Fruit fly (Drosophila melanogaster) whole organism, embryonic: ENCODE measurements around the gene Tlk.
A peak's percentile ranks its signal among the peaks of the same experiment; 100 is the strongest.

Source experiments
- ATbp ChIP-seq: fragments of 200-800 bp; sonication (Bioruptor generic); optimal IDR thresholded peaks from 2 replicates; lab custom pipeline; 2017; ENCODE audit warnings: missing biosample characterization, mild to moderate bottlenecking, missing genetic modification characterization, missing genetic modification reagents
- Adf1 ChIP-seq: fragments of 200-800 bp; sonication (Bioruptor generic); IDR thresholded peaks from 2 replicates; pipeline ENCODE4 v1.3.6; 2022; ENCODE audit warnings: missing biosample characterization, missing genetic modification characterization
- Aef1 ChIP-seq: fragments of 200-800 bp; sonication (Bioruptor generic); IDR thresholded peaks from 3 replicates; pipeline ENCODE4 v1.3.6; 2022; ENCODE audit warnings: missing biosample characterization, missing genetic modification characterization
- CG11247 ChIP-seq: fragments of 200-800 bp; sonication (Bioruptor generic); IDR thresholded peaks from 2 replicates; pipeline ENCODE4 v1.3.6; 2022; ENCODE audit warnings: missing biosample characterization, missing genetic modification characterization
- CG12071 ChIP-seq: fragments of 200-800 bp; sonication (Bioruptor generic); optimal IDR thresholded peaks from 3 replicates; lab custom pipeline; 2018; ENCODE audit warnings: missing biosample characterization, mild to moderate bottlenecking, missing genetic modification characterization
- CG12942 ChIP-seq: fragments of 200-800 bp; sonication (Bioruptor generic); optimal IDR thresholded peaks from 3 replicates; lab custom pipeline; 2016; ENCODE audit warnings: missing biosample characterization, missing genetic modification characterization
- CG13296 ChIP-seq: fragments of 200-800 bp; sonication (Bioruptor generic); optimal IDR thresholded peaks from 3 replicates; lab custom pipeline; 2018; ENCODE audit warnings: missing biosample characterization, mild to moderate bottlenecking, missing genetic modification characterization
- CG14667 ChIP-seq: fragments of 200-800 bp; sonication (Bioruptor generic); IDR thresholded peaks from 2 replicates; pipeline ENCODE4 v1.3.6; 2022; ENCODE audit warnings: missing biosample characterization, missing genetic modification characterization
- CG15073 ChIP-seq: fragments of 200-800 bp; sonication (Bioruptor generic); optimal IDR thresholded peaks from 2 replicates; lab custom pipeline; 2016; ENCODE audit warnings: missing biosample characterization, missing genetic modification characterization
- CG15696 ChIP-seq: fragments of 200-800 bp; sonication (Bioruptor generic); optimal IDR thresholded peaks from 2 replicates; lab custom pipeline; 2019; ENCODE audit warnings: missing biosample characterization, mild to moderate bottlenecking, missing genetic modification characterization, moderate library complexity
- CG17385 ChIP-seq: fragments of 200-800 bp; sonication (Bioruptor generic); optimal IDR thresholded peaks from 3 replicates; lab custom pipeline; 2018; ENCODE audit warnings: missing biosample characterization, mild to moderate bottlenecking, missing genetic modification characterization
- CG1792 ChIP-seq: fragments of 200-800 bp; sonication (Bioruptor generic); optimal IDR thresholded peaks from 2 replicates; lab custom pipeline; 2016; ENCODE audit warnings: missing biosample characterization, missing genetic modification characterization
- CG1832 ChIP-seq: fragments of 200-800 bp; sonication (Bioruptor generic); optimal IDR thresholded peaks from 2 replicates; lab custom pipeline; 2017; ENCODE audit warnings: missing biosample characterization, mild to moderate bottlenecking, missing genetic modification characterization, inconsistent platforms
- CG18599 ChIP-seq: fragments of 200-800 bp; sonication (Bioruptor generic); optimal IDR thresholded peaks from 3 replicates; lab custom pipeline; 2017; ENCODE audit warnings: missing biosample characterization, missing genetic modification characterization, mild to moderate bottlenecking, moderate library complexity, missing genetic modification reagents
- CG31441 ChIP-seq: fragments of 200-800 bp; sonication (Bioruptor generic); IDR thresholded peaks from 2 replicates; pipeline ENCODE4 v1.3.6; 2022; ENCODE audit warnings: missing biosample characterization, missing genetic modification characterization
- CG32532 ChIP-seq: fragments of 200-800 bp; sonication (Bioruptor generic); IDR thresholded peaks from 2 replicates; pipeline ENCODE4 v1.3.6; 2022; ENCODE audit warnings: missing biosample characterization, missing genetic modification characterization
- CG3281 ChIP-seq: fragments of 200-800 bp; sonication (Bioruptor generic); optimal IDR thresholded peaks from 3 replicates; lab custom pipeline; 2017; ENCODE audit warnings: missing biosample characterization, mild to moderate bottlenecking, missing genetic modification characterization
- CG7357 ChIP-seq: fragments of 200-800 bp; sonication (Bioruptor generic); IDR thresholded peaks from 3 replicates; pipeline ENCODE4 v1.3.6; 2022; ENCODE audit warnings: missing biosample characterization, missing genetic modification characterization
- CG7556 ChIP-seq: fragments of 200-800 bp; sonication (Bioruptor generic); optimal IDR thresholded peaks from 2 replicates; lab custom pipeline; 2017; ENCODE audit warnings: missing biosample characterization, mild to moderate bottlenecking, missing genetic modification characterization
- CG8478 ChIP-seq: fragments of >200 bp; optimal IDR thresholded peaks from 2 replicates; lab custom pipeline; 2018
- CG9932 ChIP-seq: fragments of 200-800 bp; sonication (Bioruptor generic); IDR thresholded peaks from 2 replicates; pipeline ENCODE4 v1.3.6; 2022; ENCODE audit warnings: missing biosample characterization, missing genetic modification characterization
- Camta ChIP-seq: fragments of 200-800 bp; sonication (Bioruptor generic); optimal IDR thresholded peaks from 2 replicates; lab custom pipeline; 2016; ENCODE audit warnings: missing biosample characterization, missing genetic modification characterization
- Dbx ChIP-seq: fragments of 200-800 bp; sonication (Bioruptor generic); IDR thresholded peaks from 3 replicates; pipeline ENCODE4 v1.3.6; 2022; ENCODE audit warnings: missing biosample characterization, missing genetic modification characterization
- Dip3 ChIP-seq: fragments of 200-800 bp; sonication (Bioruptor generic); optimal IDR thresholded peaks from 3 replicates; lab custom pipeline; 2016; ENCODE audit warnings: missing biosample characterization, missing genetic modification characterization
- E2f2 ChIP-seq: fragments of 200-800 bp; sonication (Bioruptor generic); IDR thresholded peaks from 2 replicates; pipeline ENCODE4 v1.3.6; 2022; ENCODE audit warnings: missing biosample characterization, missing genetic modification characterization
- HmgD ChIP-seq: fragments of 200-800 bp; sonication (Bioruptor generic); optimal IDR thresholded peaks from 3 replicates; lab custom pipeline; 2016; ENCODE audit warnings: missing biosample characterization, missing genetic modification characterization
- Hr51 ChIP-seq, 2 experiments: fragments of 200-800 bp; sonication (Bioruptor generic); optimal IDR thresholded peaks; 2 replicates in 1 of 2; 3 replicates in 1 of 2; lab custom pipeline; 2016 to 2018; ENCODE audit warnings: missing biosample characterization in 2 of 2, missing genetic modification characterization in 2 of 2, mild to moderate bottlenecking in 1 of 2, moderate library complexity in 1 of 2
- NC2α ChIP-seq: fragments of 200-800 bp; sonication (Bioruptor generic); optimal IDR thresholded peaks from 2 replicates; lab custom pipeline; 2016; ENCODE audit warnings: missing biosample characterization, missing genetic modification characterization
- Nf-YC ChIP-seq: fragments of 200-800 bp; optimal IDR thresholded peaks from 3 replicates; lab custom pipeline; 2019; ENCODE audit warnings: missing biosample characterization, mild to moderate bottlenecking, missing genetic modification characterization, moderate library complexity
- PHDP ChIP-seq: fragments of 200-800 bp; sonication (Bioruptor generic); optimal IDR thresholded peaks from 3 replicates; lab custom pipeline; 2018; ENCODE audit warnings: missing biosample characterization, mild to moderate bottlenecking, missing genetic modification characterization, moderate library complexity
- Sin3A ChIP-seq: fragments of >200 bp; optimal IDR thresholded peaks from 2 replicates; lab custom pipeline; 2018
- abd-A ChIP-seq: fragments of 200-800 bp; sonication (Bioruptor generic); optimal IDR thresholded peaks from 3 replicates; lab custom pipeline; 2019; ENCODE audit warnings: missing biosample characterization, mild to moderate bottlenecking, missing genetic modification characterization, moderate library complexity
- cato ChIP-seq: fragments of 200-800 bp; sonication (Bioruptor generic); optimal IDR thresholded peaks from 2 replicates; lab custom pipeline; 2016; ENCODE audit warnings: missing biosample characterization, missing genetic modification characterization, borderline replicate concordance
- chinmo ChIP-seq: fragments of 200-800 bp; sonication (Bioruptor generic); IDR thresholded peaks from 4 replicates; pipeline ENCODE4 v1.3.6; 2022; ENCODE audit warnings: missing biosample characterization, missing genetic modification characterization; ENCODE audit not compliant: partially characterized antibody
- chm ChIP-seq: fragments of 200-800 bp; sonication (Bioruptor generic); IDR thresholded peaks from 2 replicates; pipeline ENCODE4 v1.3.6; 2022; ENCODE audit warnings: missing biosample characterization, missing genetic modification characterization
- klu ChIP-seq: fragments of 200-800 bp; sonication (Bioruptor generic); IDR thresholded peaks from 2 replicates; pipeline ENCODE4 v1.3.6; 2022; ENCODE audit warnings: missing biosample characterization, missing genetic modification characterization
- lbe ChIP-seq: fragments of 200-800 bp; sonication (Bioruptor generic); optimal IDR thresholded peaks from 2 replicates; lab custom pipeline; 2016; ENCODE audit warnings: missing biosample characterization, mild to moderate bottlenecking, missing genetic modification characterization
- mirr ChIP-seq: fragments of 200-800 bp; sonication (Bioruptor generic); optimal IDR thresholded peaks from 3 replicates; lab custom pipeline; 2018; ENCODE audit warnings: missing biosample characterization, mild to moderate bottlenecking, missing genetic modification characterization
- otp ChIP-seq: fragments of 200-800 bp; sonication (Bioruptor generic); IDR thresholded peaks from 3 replicates; pipeline ENCODE4, ENCODE4 v1.3.6; 2022; ENCODE audit warnings: missing biosample characterization, missing genetic modification characterization
- psq ChIP-seq: fragments of 200-800 bp; sonication (Bioruptor generic); optimal IDR thresholded peaks from 2 replicates; lab custom pipeline; 2017; ENCODE audit warnings: missing biosample characterization, missing genetic modification characterization
- sc ChIP-seq, 3 experiments: fragments of >200 bp in 2 of 3; fragments of 200-800 bp in 1 of 3; sonication (Bioruptor generic) in 1 of 3; optimal IDR thresholded peaks; 2 replicates in 2 of 3; 3 replicates in 1 of 3; lab custom pipeline; 2017; ENCODE audit warnings: mild to moderate bottlenecking in 1 of 3, missing biosample characterization in 1 of 3, missing genetic modification characterization in 1 of 3, missing genetic modification reagents in 1 of 3
- sens ChIP-seq: fragments of 200-800 bp; sonication (Bioruptor generic); peaks from one replicate; lab custom pipeline; 2016; ENCODE audit warnings: missing biosample characterization, missing genetic modification characterization
- sob ChIP-seq: fragments of 200-800 bp; sonication (Bioruptor generic); IDR thresholded peaks from 2 replicates; pipeline ENCODE4 v1.3.6; 2022; ENCODE audit warnings: missing biosample characterization, missing genetic modification characterization
- tgo ChIP-seq: fragments of 200-800 bp; sonication (Bioruptor generic); IDR thresholded peaks from 3 replicates; pipeline ENCODE4 v1.3.6; 2022; ENCODE audit warnings: missing biosample characterization, missing genetic modification characterization
- tio ChIP-seq: fragments of 200-800 bp; sonication (Bioruptor generic); optimal IDR thresholded peaks from 2 replicates; lab custom pipeline; 2017; ENCODE audit warnings: missing biosample characterization, missing genetic modification characterization, inconsistent platforms
- vvl ChIP-seq: fragments of 200-800 bp; sonication (Bioruptor generic); IDR thresholded peaks from 2 replicates; pipeline ENCODE4 v1.3.6; 2022; ENCODE audit warnings: missing biosample characterization, missing genetic modification characterization
- z ChIP-seq: fragments of 200-800 bp; sonication (Bioruptor generic); IDR thresholded peaks from 3 replicates; pipeline ENCODE4 v1.3.6; 2022; ENCODE audit warnings: missing biosample characterization, missing genetic modification characterization

Gene Tlk

DNA sequence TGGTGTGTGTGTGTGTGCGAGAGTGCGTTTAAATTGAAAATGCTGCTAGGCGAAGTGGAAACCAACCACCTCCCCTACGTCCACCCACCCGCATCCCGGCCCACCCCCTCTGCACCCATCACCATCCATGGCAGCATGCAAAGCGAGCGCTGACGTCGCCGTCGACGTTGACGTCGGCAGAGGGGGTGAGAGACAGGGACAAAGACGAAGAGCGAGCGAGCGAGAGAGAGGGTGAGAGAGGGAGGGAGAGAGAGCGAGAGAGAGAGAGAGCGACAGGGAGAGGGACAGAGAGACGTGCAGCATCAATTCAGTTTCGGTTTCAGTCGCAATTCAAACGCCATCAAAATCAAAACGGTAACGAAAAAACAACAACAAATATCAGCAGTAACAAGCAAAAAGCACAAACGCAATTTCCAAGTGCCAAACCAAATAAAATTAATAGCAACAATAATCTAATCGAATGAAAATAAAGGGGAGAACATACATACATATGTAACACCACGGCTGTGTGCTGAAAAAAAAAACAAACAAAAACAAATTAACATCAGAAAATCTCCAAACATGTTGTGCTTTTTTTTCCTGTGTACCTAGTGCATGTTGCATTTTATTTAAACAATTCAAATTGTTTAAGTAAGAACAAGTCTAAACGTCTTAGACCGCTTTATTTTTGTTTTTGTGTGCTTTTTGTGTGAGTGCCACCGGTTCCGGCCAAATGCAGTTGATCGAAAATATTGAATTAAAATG, 29.1 kb downstream of the Tlk start (continued):
- TF ChIP-seq Nf-YC (tag; lab: Kevin White, UChicago): no peak
- TF ChIP-seq chinmo (GFP tag; lab: Robert Waterston, UW): peak; percentile 93; the same call in 3 of the 4 replicates
- TF ChIP-seq CG12071: no peak
- peak; percentile 94 for TF ChIP-seq CG1832 (GFP tag; lab: Kevin White, UChicago)
- 0 out of 2 replicates have a peak, but pooled peaks have one; percentile 52 for TF ChIP-seq chm (GFP tag; lab: Robert Waterston, UW)
- TF ChIP-seq Dbx (GFP tag; lab: Robert Waterston, UW): peak; percentile 47; the same call in 2 of the 3 replicates
- no peak for TF ChIP-seq sc (optimal IDR thresholded peaks at IDR 0.05; lab: Kevin White, UChicago)
- TF ChIP-seq sc (GFP tag; optimal IDR thresholded peaks at IDR 0.05; lab: Kevin White, UChicago): no peak
- TF ChIP-seq vvl (GFP tag; lab: Robert Waterston, UW): peak; percentile 34; the same call in 1 of the 2 replicates
- peak; percentile 99 for TF ChIP-seq Adf1 (GFP tag; lab: Robert Waterston, UW)
- no peak for TF ChIP-seq CG7357
- no peak for TF ChIP-seq Camta
- TF ChIP-seq CG3281 (GFP tag; lab: Kevin White, UChicago): no peak
- peak; percentile 60; the same call in 1 of the 2 replicates for TF ChIP-seq CG32532 (GFP tag; lab: Robert Waterston, UW)
- peak; percentile 21; the same call in 1 of the 3 replicates for TF ChIP-seq z (GFP tag; lab: Robert Waterston, UW)
- peak; percentile 43 for TF ChIP-seq CG17385 (GFP tag; lab: Kevin White, UChicago)

DNA sequence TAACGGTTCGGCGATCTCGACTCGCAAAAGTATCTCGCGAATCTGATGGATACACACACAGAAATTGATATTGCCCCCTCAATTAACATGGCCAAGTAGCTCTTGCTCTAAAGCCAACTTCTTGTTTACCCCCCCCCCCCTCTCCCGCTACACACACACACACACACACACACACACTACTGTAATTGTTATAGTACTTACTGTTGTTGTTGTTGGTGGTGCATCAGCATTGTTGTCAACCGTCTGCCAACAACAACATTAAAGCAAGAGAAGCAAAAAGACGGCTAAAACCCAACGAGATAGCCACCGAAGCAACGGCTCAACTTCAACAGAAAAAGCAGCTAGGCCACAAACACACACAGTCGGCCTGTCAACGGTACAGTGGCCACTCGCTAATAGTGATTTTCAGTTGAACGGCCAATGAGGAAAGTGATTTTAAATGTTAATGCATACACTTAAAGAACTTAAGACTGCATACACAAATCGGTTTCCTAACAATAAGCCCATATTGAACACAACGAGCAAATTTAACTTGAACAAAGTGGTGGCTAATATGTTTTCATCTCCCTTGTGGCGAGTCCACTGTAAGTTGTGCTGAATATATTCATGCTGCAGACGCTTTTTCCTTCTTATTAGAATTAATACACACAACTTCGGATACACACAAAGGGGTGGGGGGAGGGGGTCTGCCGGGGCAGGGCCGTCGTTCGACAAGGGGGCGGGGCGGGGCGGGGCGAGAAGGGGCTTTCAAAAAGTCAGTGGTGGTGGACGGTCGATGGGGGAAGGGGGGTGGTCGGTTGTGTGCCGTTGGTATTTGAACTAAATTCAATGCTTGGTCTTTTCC, 30.6 kb downstream of the Tlk start:
- TF ChIP-seq otp (GFP tag; lab: Robert Waterston, UW) (peak; percentile 68; the same call in 1 of the 3 replicates), CG12942 (peak; percentile 61), Aef1 (GFP tag; lab: Robert Waterston, UW) (peak; percentile 85), CG14667 (GFP tag; lab: Robert Waterston, UW) (peak; percentile 79), ATbp (GFP tag; lab: Kevin White, UChicago) (peak; percentile 86), HmgD (peak; percentile 72), sens (GFP tag; lab: Kevin White, UChicago) (peak; percentile 94), sob (GFP tag; lab: Robert Waterston, UW) (peak; percentile 90), CG11247 (GFP tag; lab: Robert Waterston, UW) (peak; percentile 84), CG13296 (peak; percentile 83), cato (GFP tag; lab: Kevin White, UChicago) (peak; percentile 76), E2f2 (GFP tag; lab: Robert Waterston, UW) (peak; percentile 70), lbe (GFP tag; lab: Kevin White, UChicago) (peak; percentile 53), PHDP (tag; lab: Kevin White, UChicago) (peak; percentile 89), CG31441 (GFP tag; lab: Robert Waterston, UW) (peak; percentile 88), CG9932 (GFP tag; lab: Robert Waterston, UW) (peak; percentile 84), mirr (GFP tag; lab: Kevin White, UChicago) (peak; percentile 71), CG1792 (peak; percentile 68), tio (peak; percentile 59), Sin3A (no peak), CG7556 (peak; percentile 90), NC2α (GFP tag; lab: Kevin White, UChicago) (peak; percentile 65), CG15073 (GFP tag; lab: Kevin White, UChicago) (peak; percentile 18), CG15696 (peak; percentile 47), klu (GFP tag; lab: Robert Waterston, UW) (peak; percentile 80), tgo (GFP tag; lab: Robert Waterston, UW) (peak; percentile 88), CG8478 (no peak), Dip3 (GFP tag; lab: Kevin White, UChicago) (peak; percentile 83), CG18599 (peak; percentile 93), abd-A (tag; lab: Kevin White, UChicago) (peak; percentile 64), psq (GFP tag; lab: Kevin White, UChicago) (peak; percentile 21), Hr51 (GFP tag; optimal IDR thresholded peaks at IDR 0.05; lab: Kevin White, UChicago) (peak; percentile 71 to 90)
